Worm (Caenorhabditis elegans) whole organism, young adult: ENCODE results near the gene frpr-8.

Source experiments
- B0336.3 ChIP-seq: fragments of 200-800 bp; sonication (Bioruptor generic); IDR thresholded peaks from 2 replicates; pipeline ENCODE4 v1.3.6; 2022; ENCODE audit warnings: missing genetic modification characterization, missing compliant biosample characterization
- F49E8.2 ChIP-seq: sonication (generic microtip); optimal IDR thresholded peaks from 3 replicates; lab custom pipeline; 2017; ENCODE audit warnings: missing genetic modification characterization, mild to moderate bottlenecking, missing compliant biosample characterization, antibody characterized with exemption, moderate library complexity; ENCODE audit not compliant: insufficient read depth
- ama-1 ChIP-seq, 3 experiments: fragments of 150-350 bp in 1 of 3; sonication (generic microtip) in 2 of 3; optimal IDR thresholded peaks; 2 replicates each; lab custom pipeline; 2014 to 2018; ENCODE audit warnings: missing biosample characterization in 2 of 3, missing genetic modification characterization in 2 of 3, missing genetic modification reagents in 2 of 3
- attf-3 ChIP-seq: fragments of 200-800 bp; sonication (Bioruptor generic); conservative IDR thresholded peaks from 2 replicates; pipeline ENCODE4 v1.3.6; 2022; ENCODE audit warnings: missing genetic modification reagents, missing genetic modification characterization, missing compliant biosample characterization
- egl-18 ChIP-seq: fragments of 200-800 bp; sonication (Bioruptor generic); IDR thresholded peaks from 2 replicates; pipeline ENCODE4 v1.3.6; 2022; ENCODE audit warnings: missing genetic modification reagents, missing genetic modification characterization, missing compliant biosample characterization
- let-526 ChIP-seq: fragments of 200-800 bp; sonication (Bioruptor generic); IDR thresholded peaks from 2 replicates; pipeline ENCODE4 v1.3.6; 2022; ENCODE audit warnings: missing genetic modification reagents, missing genetic modification characterization, missing compliant biosample characterization
- madf-3 ChIP-seq: fragments of 200-800 bp; sonication (Bioruptor generic); IDR thresholded peaks from 2 replicates; pipeline ENCODE4 v1.3.6; 2022; ENCODE audit warnings: missing genetic modification reagents, missing genetic modification characterization, missing compliant biosample characterization
- mxl-1 ChIP-seq: sonication (generic microtip); optimal IDR thresholded peaks from 2 replicates; lab custom pipeline; 2016; ENCODE audit warnings: missing genetic modification characterization, missing compliant biosample characterization
- pha-4 ChIP-seq: fragments of 150-350 bp; sonication (generic microtip); optimal IDR thresholded peaks from 2 replicates; lab custom pipeline; 2014; ENCODE audit warnings: missing biosample characterization, missing genetic modification reagents, missing genetic modification characterization
- snpc-1.1 ChIP-seq: sonication (generic microtip); optimal IDR thresholded peaks from 2 replicates; lab custom pipeline; 2017; ENCODE audit warnings: missing genetic modification characterization, mild to moderate bottlenecking, missing compliant biosample characterization, antibody characterized with exemption, moderate library complexity, missing genotype, missing genetic modification reagents; ENCODE audit not compliant: insufficient read depth
- tlf-1 ChIP-seq: fragments of 200-800 bp; sonication (Bioruptor generic); optimal IDR thresholded peaks from 2 replicates; lab custom pipeline; 2018; ENCODE audit warnings: mild to moderate bottlenecking, missing genetic modification characterization, missing compliant biosample characterization
- unc-130 ChIP-seq: sonication (generic microtip); optimal IDR thresholded peaks from 2 replicates; lab custom pipeline; 2016; ENCODE audit warnings: missing genetic modification reagents, missing genetic modification characterization, missing compliant biosample characterization
- unc-62 ChIP-seq: fragments of 150-350 bp; optimal IDR thresholded peaks from 2 replicates; lab custom pipeline; 2014; ENCODE audit warnings: missing biosample characterization, missing genetic modification reagents, missing genetic modification characterization
- ztf-25 ChIP-seq: fragments of 200-800 bp; sonication (Bioruptor generic); IDR thresholded peaks from 2 replicates; pipeline ENCODE4 v1.3.6; 2022; ENCODE audit warnings: missing genetic modification reagents, missing genetic modification characterization, missing compliant biosample characterization

ce11 chrX:8719888-8720287, 22.3 kb downstream of the frpr-8 start:
- TF ChIP-seq pha-4 (tag; lab: Kevin White, UChicago) = no peak
- TF ChIP-seq ztf-25 (GFP tag; lab: Robert Waterston, UW) = no peak
- TF ChIP-seq ama-1 (optimal IDR thresholded peaks at IDR 0.05; lab: Kevin White, UChicago) = no peak
- TF ChIP-seq ama-1 (GFP tag; optimal IDR thresholded peaks at IDR 0.05; lab: Kevin White, UChicago) = no peak
- no peak for TF ChIP-seq tlf-1 (GFP tag; lab: Kevin White, UChicago)
- no peak for TF ChIP-seq F49E8.2 (tag; lab: Kevin White, UChicago)
- TF ChIP-seq B0336.3 (GFP tag; lab: Robert Waterston, UW) = no peak
- no peak for TF ChIP-seq unc-62 (GFP tag; lab: Kevin White, UChicago)
- no peak for TF ChIP-seq attf-3 (GFP tag; lab: Robert Waterston, UW)
- TF ChIP-seq let-526 (GFP tag; lab: Robert Waterston, UW) = no peak
- TF ChIP-seq egl-18 = no peak
- no peak for TF ChIP-seq madf-3
- TF ChIP-seq unc-130 (GFP tag; lab: Kevin White, UChicago) = no peak
- TF ChIP-seq snpc-1.1 (tag; lab: Kevin White, UChicago) = no peak
- no peak for TF ChIP-seq mxl-1
